Worm (Caenorhabditis elegans) whole organism, L1 larva: ENCODE results near the gene F58E2.3.

Experiments used
- C04F5.9 ChIP-seq: sonication (generic microtip); optimal IDR thresholded peaks from 2 replicates; lab custom pipeline; 2016; ENCODE audit warnings: missing genetic modification characterization, missing compliant biosample characterization
- C16A3.4 ChIP-seq: fragments of 150-350 bp; optimal IDR thresholded peaks from 2 replicates; lab custom pipeline; 2014; ENCODE audit warnings: missing biosample characterization, missing genetic modification characterization
- F16B12.6 ChIP-seq: fragments of 150-350 bp; optimal IDR thresholded peaks from 2 replicates; lab custom pipeline; 2014; ENCODE audit warnings: missing biosample characterization, missing genetic modification characterization
- ama-1 ChIP-seq: fragments of 150-350 bp; optimal IDR thresholded peaks from 2 replicates; lab custom pipeline; 2014
- blmp-1 ChIP-seq: fragments of 150-350 bp; optimal IDR thresholded peaks from 2 replicates; lab custom pipeline; 2014; ENCODE audit warnings: missing biosample characterization, missing genetic modification characterization
- ceh-82 ChIP-seq, 3 experiments: fragments of 150-350 bp in 1 of 3; sonication (generic microtip) in 2 of 3; optimal IDR thresholded peaks; 2 replicates each; lab custom pipeline; 2014 to 2017; ENCODE audit warnings: missing biosample characterization in 3 of 3, missing genetic modification characterization in 3 of 3
- ceh-88 ChIP-seq: fragments of 200-800 bp; sonication (Bioruptor generic); IDR thresholded peaks from 2 replicates; pipeline ENCODE4 v1.3.6; 2022; ENCODE audit warnings: missing genetic modification characterization, missing compliant biosample characterization
- ceh-90 ChIP-seq: sonication (generic microtip); optimal IDR thresholded peaks from 2 replicates; lab custom pipeline; 2016; ENCODE audit warnings: missing genetic modification characterization, missing compliant biosample characterization
- ces-1 ChIP-seq: fragments of 150-350 bp; optimal IDR thresholded peaks from 2 replicates; lab custom pipeline; 2014; ENCODE audit warnings: missing biosample characterization, missing genetic modification reagents, missing genetic modification characterization
- dsc-1 ChIP-seq: sonication (generic microtip); optimal IDR thresholded peaks from 2 replicates; lab custom pipeline; 2016; ENCODE audit warnings: mild to moderate bottlenecking, missing genetic modification characterization, missing compliant biosample characterization
- efl-1 ChIP-seq, 4 experiments: fragments of 150-350 bp; optimal IDR thresholded peaks in 3 of 4; peaks in 1 of 4; 1 replicate in 1 of 4; 2 replicates in 3 of 4; lab custom pipeline; 2014; ENCODE audit warnings: missing biosample characterization in 2 of 4, missing genetic modification characterization in 2 of 4, missing genetic modification reagents in 2 of 4
- egl-13 ChIP-seq: sonication (generic microtip); optimal IDR thresholded peaks from 2 replicates; lab custom pipeline; 2016; ENCODE audit warnings: missing genotype, missing genetic modification reagents, missing genetic modification characterization, missing compliant biosample characterization
- egl-27 ChIP-seq, 2 experiments: fragments of 150-350 bp in 1 of 2; sonication (generic microtip); optimal IDR thresholded peaks; 3 replicates each; lab custom pipeline; 2017 to 2018; ENCODE audit warnings: missing biosample characterization in 2 of 2, missing genetic modification characterization in 2 of 2, missing genetic modification reagents in 2 of 2
- elt-2 ChIP-seq: sonication (generic microtip); optimal IDR thresholded peaks from 2 replicates; lab custom pipeline; 2016; ENCODE audit warnings: missing genetic modification characterization, mild to moderate bottlenecking, inconsistent platforms, missing compliant biosample characterization, missing genetic modification reagents
- elt-3 ChIP-seq, 6 experiments: fragments of 150-350 bp in 1 of 6; sonication (generic microtip); optimal IDR thresholded peaks; 2 replicates each; lab custom pipeline; 2017 to 2018; ENCODE audit warnings: missing biosample characterization in 6 of 6, missing genetic modification characterization in 6 of 6, inconsistent platforms in 1 of 6
- fkh-10 ChIP-seq: sonication (generic microtip); optimal IDR thresholded peaks from 2 replicates; lab custom pipeline; 2017; ENCODE audit warnings: missing biosample characterization, missing genetic modification reagents, missing genetic modification characterization
- fkh-4 ChIP-seq: sonication (generic microtip); optimal IDR thresholded peaks from 2 replicates; lab custom pipeline; 2016; ENCODE audit warnings: missing compliant biosample characterization, missing genetic modification characterization, borderline replicate concordance
- hlh-4 ChIP-seq: sonication (generic microtip); optimal IDR thresholded peaks from 2 replicates; lab custom pipeline; 2016; ENCODE audit warnings: mild to moderate bottlenecking, missing genetic modification characterization, missing compliant biosample characterization
- irx-1 ChIP-seq: sonication (generic microtip); optimal IDR thresholded peaks from 2 replicates; lab custom pipeline; 2016; ENCODE audit warnings: missing genetic modification characterization, missing compliant biosample characterization
- jun-1 ChIP-seq: fragments of 150-350 bp; optimal IDR thresholded peaks from 2 replicates; lab custom pipeline; 2014; ENCODE audit warnings: missing biosample characterization, missing genetic modification reagents, missing genetic modification characterization
- lin-14 ChIP-seq: fragments of 200-800 bp; sonication (Bioruptor generic); optimal IDR thresholded peaks from 2 replicates; lab custom pipeline; 2018; ENCODE audit warnings: mild to moderate bottlenecking, missing genetic modification characterization, moderate library complexity, missing compliant biosample characterization
- lin-15B ChIP-seq: fragments of 150-350 bp; sonication (generic microtip); optimal IDR thresholded peaks from 3 replicates; lab custom pipeline; 2014; ENCODE audit warnings: missing biosample characterization, missing genetic modification characterization
- lin-35 ChIP-seq, 2 experiments: fragments of 150-350 bp; optimal IDR thresholded peaks; 2 replicates each; lab custom pipeline; 2014; ENCODE audit warnings: missing biosample characterization in 2 of 2, missing genetic modification characterization in 2 of 2, missing genetic modification reagents in 2 of 2
- lin-39 ChIP-seq: fragments of 150-350 bp; optimal IDR thresholded peaks from 2 replicates; lab custom pipeline; 2014; ENCODE audit warnings: missing biosample characterization, missing genetic modification reagents, missing genetic modification characterization
- lir-3 ChIP-seq: sonication (generic microtip); optimal IDR thresholded peaks from 2 replicates; lab custom pipeline; 2016; ENCODE audit warnings: mild to moderate bottlenecking, missing genetic modification characterization, moderate library complexity, missing compliant biosample characterization; ENCODE audit not compliant: poor library complexity
- mab-9 ChIP-seq: fragments of 200-800 bp; sonication (Bioruptor generic); IDR thresholded peaks from 2 replicates; pipeline ENCODE4 v1.3.6; 2022; ENCODE audit warnings: missing genetic modification reagents, missing genetic modification characterization, missing compliant biosample characterization
- nhr-12 ChIP-seq: sonication (generic microtip); optimal IDR thresholded peaks from 2 replicates; lab custom pipeline; 2017; ENCODE audit warnings: missing biosample characterization, missing genetic modification characterization
- nhr-20 ChIP-seq: sonication (generic microtip); optimal IDR thresholded peaks from 2 replicates; lab custom pipeline; 2016; ENCODE audit warnings: mild to moderate bottlenecking, missing genetic modification characterization, missing compliant biosample characterization
- nhr-237 ChIP-seq: fragments of 150-350 bp; optimal IDR thresholded peaks from 2 replicates; lab custom pipeline; 2014; ENCODE audit warnings: missing biosample characterization, missing genetic modification characterization
- nhr-47 ChIP-seq: sonication (generic microtip); optimal IDR thresholded peaks from 2 replicates; lab custom pipeline; 2016; ENCODE audit warnings: mild to moderate bottlenecking, missing genetic modification characterization, moderate library complexity, missing compliant biosample characterization
- nhr-71 ChIP-seq: sonication (generic microtip); optimal IDR thresholded peaks from 2 replicates; lab custom pipeline; 2016; ENCODE audit warnings: mild to moderate bottlenecking, missing genetic modification characterization, moderate library complexity, missing compliant biosample characterization
- nhr-85 ChIP-seq: sonication (generic microtip); peaks from one replicate; lab custom pipeline; 2016; ENCODE audit warnings: missing genetic modification characterization, inconsistent platforms, missing compliant biosample characterization
- pqm-1 ChIP-seq: sonication (generic microtip); optimal IDR thresholded peaks from 3 replicates; lab custom pipeline; 2017; ENCODE audit warnings: missing biosample characterization, missing genetic modification characterization
- sox-4 ChIP-seq: sonication (generic microtip); optimal IDR thresholded peaks from 2 replicates; lab custom pipeline; 2016; ENCODE audit warnings: missing genetic modification characterization, missing compliant biosample characterization
- sup-37 ChIP-seq: fragments of 200-800 bp; sonication (Bioruptor generic); optimal IDR thresholded peaks from 2 replicates; lab custom pipeline; 2018; ENCODE audit warnings: mild to moderate bottlenecking, missing genetic modification characterization, missing compliant biosample characterization
- swsn-7 ChIP-seq: sonication (generic microtip); optimal IDR thresholded peaks from 2 replicates; lab custom pipeline; 2016; ENCODE audit warnings: missing genetic modification characterization, missing compliant biosample characterization
- unc-62 ChIP-seq: fragments of 150-350 bp; optimal IDR thresholded peaks from 2 replicates; lab custom pipeline; 2014; ENCODE audit warnings: missing biosample characterization, missing genetic modification reagents, missing genetic modification characterization
- xbp-1 ChIP-seq: sonication (generic microtip); optimal IDR thresholded peaks from 2 replicates; lab custom pipeline; 2016; ENCODE audit warnings: missing genetic modification characterization, missing compliant biosample characterization
- zag-1 ChIP-seq: fragments of 150-350 bp; optimal IDR thresholded peaks from 2 replicates; lab custom pipeline; 2014; ENCODE audit warnings: missing biosample characterization, missing genetic modification characterization
- zip-4 ChIP-seq: fragments of 200-800 bp; sonication (Bioruptor generic); optimal IDR thresholded peaks from 2 replicates; lab custom pipeline; 2018; ENCODE audit warnings: mild to moderate bottlenecking, missing genetic modification characterization, moderate library complexity, missing compliant biosample characterization

F58E2.3 gene

DNA sequence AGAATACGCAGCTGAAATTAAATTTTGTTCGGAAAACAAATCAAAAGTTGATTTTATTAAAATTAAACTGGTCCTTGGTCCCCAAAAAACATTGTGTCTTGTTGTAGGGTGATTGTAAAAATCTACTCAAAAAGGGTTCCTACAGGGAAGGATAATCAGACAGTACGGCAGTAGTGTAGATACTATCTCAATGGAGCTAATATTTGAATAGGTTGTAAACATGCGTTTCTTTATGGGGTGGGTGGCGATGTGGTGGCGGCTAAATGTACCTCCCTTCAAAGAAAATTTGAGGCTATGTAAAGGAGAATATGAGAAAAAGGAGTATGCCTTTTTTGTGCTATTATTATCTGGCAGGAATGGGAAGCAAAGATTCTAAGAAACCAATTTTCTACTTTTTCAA is 14.7 kb upstream of the F58E2.3 start:
- no peak for TF ChIP-seq fkh-10 (GFP tag; lab: Kevin White, UChicago)
- TF ChIP-seq zag-1 = no peak
- no peak for TF ChIP-seq ceh-82 (tag; optimal IDR thresholded peaks at IDR 0.05; lab: Kevin White, UChicago)
- TF ChIP-seq zip-4 (GFP tag; lab: Kevin White, UChicago) = no peak
- no peak for TF ChIP-seq irx-1 (tag; lab: Kevin White, UChicago)

DNA sequence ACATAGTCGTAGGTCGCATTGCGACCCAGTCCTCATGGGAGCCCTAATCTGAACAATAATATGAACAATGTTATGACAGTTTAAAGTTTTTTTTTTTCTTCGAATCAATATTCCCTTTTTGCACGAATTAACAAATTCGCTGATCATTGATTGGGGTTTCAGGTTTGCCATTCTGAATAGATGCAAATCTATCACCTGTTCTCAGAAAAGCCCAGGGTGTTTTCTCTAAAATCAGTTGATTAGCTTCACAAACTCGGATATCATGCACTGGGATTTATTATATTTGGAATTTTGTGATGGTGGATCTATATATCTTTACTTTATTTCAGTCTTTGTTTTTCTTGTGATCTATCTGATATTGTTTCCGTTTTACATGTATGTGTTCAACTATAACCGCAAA is 13.9 kb upstream of the F58E2.3 start, which contains the start of gene srz-23:
TSS of gene srz-23 (plus strand) at position 263 of the 400 bp plus-strand sequence.
- TF ChIP-seq lin-15B (tag; lab: Kevin White, UChicago) (no peak), hlh-4 (tag; lab: Kevin White, UChicago) (peak; percentile 93), swsn-7 (no peak), ceh-88 (no peak), lin-35 (GFP tag; optimal IDR thresholded peaks at IDR 0.05; lab: Kevin White, UChicago) (no peak), ceh-90 (tag; lab: Kevin White, UChicago) (no peak), nhr-71 (no peak)

DNA sequence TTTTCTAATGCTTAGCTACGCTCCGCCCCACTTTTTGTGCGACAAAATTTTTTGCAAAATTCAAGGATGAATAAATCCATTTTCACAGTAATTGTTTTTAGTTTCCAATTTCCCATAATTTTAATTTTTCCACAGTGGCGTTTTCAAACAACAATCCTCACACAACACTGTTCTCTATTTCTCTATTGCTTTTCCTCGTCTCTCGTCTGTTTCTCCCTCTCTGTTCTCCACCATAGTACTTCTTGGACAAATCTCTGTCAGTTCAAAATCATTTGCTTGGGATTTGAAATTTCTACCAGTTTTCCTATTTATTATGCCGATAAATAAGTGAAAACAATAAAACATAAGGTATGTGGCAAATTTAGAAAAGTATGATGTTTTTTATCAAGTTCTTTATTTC is 4.0 kb upstream of the F58E2.3 start, which contains the start of gene F58E2.4:
TSS of gene F58E2.4 (plus strand) at position 134 of the 400 bp plus-strand sequence.
- TF ChIP-seq C04F5.9 (tag; lab: Kevin White, UChicago) (no peak), nhr-12 (no peak), efl-1 (optimal IDR thresholded peaks at IDR 0.05; lab: Kevin White, UChicago) (peak in 1 of 2 experiments; percentile 53), efl-1 (GFP tag; optimal IDR thresholded peaks at IDR 0.05 in 1 of 2; lab: Kevin White, UChicago) (no peak), fkh-10 (GFP tag; lab: Kevin White, UChicago) (no peak), nhr-71 (no peak), blmp-1 (tag; lab: Kevin White, UChicago) (peak; percentile 21)

DNA sequence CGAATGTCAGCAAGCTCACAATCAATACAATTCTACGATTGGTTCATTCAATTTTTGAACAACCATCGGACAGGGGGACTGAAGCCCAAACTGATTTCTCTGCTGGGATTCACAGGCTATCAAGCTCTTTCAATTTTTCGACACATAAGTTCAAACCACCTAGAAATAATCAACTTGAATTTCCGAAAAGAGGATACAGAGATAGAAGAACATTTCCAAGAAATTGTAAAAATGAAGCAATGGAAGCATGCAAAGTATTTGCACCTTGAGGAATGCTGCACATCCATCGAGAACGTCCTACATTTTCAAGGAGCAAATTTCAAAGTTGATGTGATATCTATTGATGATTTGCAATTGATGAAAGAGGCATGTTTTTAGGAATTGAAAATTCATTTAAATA is 523 bp downstream of the F58E2.3 start:
- TF ChIP-seq sox-4 = no peak
- TF ChIP-seq lir-3 (tag; lab: Kevin White, UChicago) = no peak
- TF ChIP-seq nhr-20 (tag; lab: Kevin White, UChicago) = no peak
- no peak for TF ChIP-seq ces-1 (GFP tag; lab: Kevin White, UChicago)
- no peak for TF ChIP-seq nhr-237 (tag; lab: Kevin White, UChicago)
- TF ChIP-seq C16A3.4 = no peak
- TF ChIP-seq sup-37 (GFP tag; lab: Kevin White, UChicago) = no peak
- no peak for TF ChIP-seq elt-3 (tag; optimal IDR thresholded peaks at IDR 0.05; lab: Kevin White, UChicago)
- no peak for TF ChIP-seq ceh-88
- no peak for TF ChIP-seq egl-27 (tag; optimal IDR thresholded peaks at IDR 0.05; lab: Kevin White, UChicago)
- TF ChIP-seq mab-9 (GFP tag; lab: Robert Waterston, UW) = no peak
- TF ChIP-seq lin-39 (tag; lab: Kevin White, UChicago) = no peak
- TF ChIP-seq egl-13 (tag; lab: Kevin White, UChicago) = no peak
- TF ChIP-seq jun-1 (tag; lab: Kevin White, UChicago) = no peak
- no peak for TF ChIP-seq nhr-71
- TF ChIP-seq lin-14 = no peak
- no peak for TF ChIP-seq xbp-1 (tag; lab: Kevin White, UChicago)
- TF ChIP-seq dsc-1 = no peak
- TF ChIP-seq elt-2 (tag; lab: Kevin White, UChicago) = no peak
- TF ChIP-seq unc-62 (GFP tag; lab: Kevin White, UChicago) = no peak
- TF ChIP-seq, all 84 proteins: peak for 0

DNA sequence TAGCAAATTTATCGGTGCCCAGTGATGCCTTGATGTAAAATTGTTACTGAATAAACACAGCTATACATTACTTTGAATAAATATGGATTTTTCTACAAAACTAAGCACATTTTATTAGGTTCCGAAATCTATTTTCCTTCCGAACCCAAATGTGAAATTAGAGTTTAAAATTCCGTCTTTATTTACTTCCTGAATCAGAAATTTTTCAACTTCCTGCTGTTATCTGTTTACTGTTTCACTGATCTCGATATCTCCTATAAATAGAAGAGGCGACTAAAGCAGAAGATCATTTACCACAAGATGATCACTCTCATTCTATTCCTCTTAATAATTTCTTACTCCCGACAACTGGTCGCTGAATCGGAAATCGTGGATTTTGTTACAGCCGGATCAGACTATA is 2.5 kb downstream of the F58E2.3 start, which contains the start of gene F58E2.2:
TSS of gene F58E2.2 (plus strand) at position 301 of the 400 bp plus-strand sequence.
- no peak for TF ChIP-seq nhr-47 (tag; lab: Kevin White, UChicago)
- no peak for TF ChIP-seq fkh-4
- TF ChIP-seq nhr-85 (tag; lab: Kevin White, UChicago) = peak; percentile 0
- no peak for TF ChIP-seq egl-27 (tag; optimal IDR thresholded peaks at IDR 0.05; lab: Kevin White, UChicago)
- no peak for TF ChIP-seq F16B12.6 (tag; lab: Kevin White, UChicago)
- no peak for TF ChIP-seq ama-1
- no peak for TF ChIP-seq pqm-1 (tag; lab: Kevin White, UChicago)
- no peak for TF ChIP-seq mab-9 (GFP tag; lab: Robert Waterston, UW)
- TF ChIP-seq, all 84 proteins: peak for 1
